Worm (Caenorhabditis elegans) whole organism, dauer: ENCODE results near the gene gst-40.

Experiments used
- unc-62 ChIP-seq: sonication (generic microtip); optimal IDR thresholded peaks from 2 replicates; lab custom pipeline; 2017; ENCODE audit warnings: missing biosample characterization, missing genetic modification reagents, missing genetic modification characterization

The gst-40 gene

DNA sequence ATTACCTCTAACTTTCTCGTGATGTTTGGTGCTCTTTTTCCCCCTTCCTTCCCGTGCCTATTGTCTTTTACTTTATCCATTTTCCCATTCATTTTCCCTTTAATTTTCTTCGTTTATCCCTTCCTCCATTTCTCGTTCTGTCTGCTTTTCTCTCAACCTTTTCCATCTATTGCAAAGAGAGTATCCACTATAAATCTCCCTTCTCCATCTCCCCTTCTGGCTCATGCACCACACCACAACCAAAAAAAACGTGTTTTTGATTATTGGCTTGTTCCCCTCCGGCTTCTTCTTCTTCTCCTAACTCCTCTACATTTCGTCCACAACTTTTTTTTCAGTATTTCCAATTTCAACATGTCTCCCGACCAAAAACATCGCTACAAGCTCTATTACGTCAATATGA lies at the start of gene gst-40:
Gene gst-40 (plus strand): TSS at position 236 of the 400 bp plus-strand sequence.
- no peak for TF ChIP-seq unc-62

ce11 chrIV:715433-715832 lies 44.9 kb upstream of the gst-40 start:
- TF ChIP-seq unc-62, result no peak

DNA sequence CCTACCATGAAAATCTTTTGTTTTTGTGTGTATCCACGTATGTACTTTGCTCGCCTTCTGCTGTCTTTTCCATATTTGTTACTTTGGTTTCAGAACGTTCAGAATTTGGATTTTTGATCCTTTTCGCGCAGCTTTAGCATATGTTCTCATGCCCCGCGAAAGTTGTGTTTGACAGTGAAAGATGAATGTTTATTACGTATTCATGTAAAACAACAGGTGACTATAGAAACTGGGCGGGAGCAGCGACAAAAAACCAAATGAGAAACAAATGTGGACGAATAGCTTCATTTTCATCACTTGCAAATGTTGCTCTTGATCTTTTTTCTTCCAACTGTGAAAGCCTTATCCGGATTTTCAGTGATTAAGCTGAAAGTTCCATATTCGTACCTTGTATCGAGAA lies 44.0 kb upstream of the gst-40 start, which contains the start of gene clec-164:
Gene clec-164 (plus strand): TSS at position 301 of the 400 bp plus-strand sequence.
- no peak for TF ChIP-seq unc-62

DNA sequence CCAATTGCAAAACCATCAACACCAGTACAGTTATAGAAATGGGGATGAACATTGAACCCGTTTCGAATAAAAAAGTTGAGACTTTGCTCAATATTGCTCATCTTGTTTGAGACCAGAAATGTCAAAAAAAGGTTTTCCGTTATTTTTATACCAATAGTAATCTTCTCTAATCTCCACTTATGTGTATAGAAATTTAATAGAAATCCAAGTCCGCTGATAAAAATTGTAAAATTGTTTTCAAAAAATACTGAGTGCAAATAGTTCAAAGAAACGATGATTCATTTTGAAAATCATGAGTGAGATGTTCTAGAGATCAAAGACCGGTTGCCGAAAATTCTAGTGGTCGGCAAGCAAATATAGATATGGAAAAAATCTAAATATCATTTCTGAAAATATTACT lies 41.0 kb upstream of the gst-40 start, which contains the start of gene Y55F3C.10:
Gene Y55F3C.10 (minus strand): TSS at position 101 of the 400 bp plus-strand sequence.
- TF ChIP-seq unc-62, result no peak

ce11 chrIV:728095-728494 lies 32.2 kb upstream of the gst-40 start, which contains the start of gene Y55F3C.9:
Y55F3C.9 (minus strand) TSS chrIV:728195.
- no peak for TF ChIP-seq unc-62

DNA sequence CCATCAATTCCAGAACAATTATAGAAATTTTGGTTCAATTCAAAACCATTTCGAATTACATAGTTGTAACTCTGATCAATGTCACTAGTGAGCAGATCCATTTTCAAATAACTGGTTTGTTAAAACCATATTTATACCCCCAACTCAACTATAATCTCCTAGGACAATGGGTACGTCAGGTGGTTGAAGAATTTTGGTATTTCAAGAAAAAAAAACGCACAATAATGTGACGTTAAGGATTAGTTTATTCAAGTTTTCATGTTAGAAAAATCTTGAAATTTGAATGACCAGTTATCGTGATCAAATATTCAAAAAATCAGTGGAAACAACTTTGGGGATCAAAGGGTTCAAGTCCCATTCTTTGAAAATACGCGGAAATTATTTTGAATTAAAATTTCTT lies 29.4 kb upstream of the gst-40 start, which contains the start of gene srt-24:
Gene srt-24 (minus strand): TSS at position 101 of the 400 bp plus-strand sequence.
- TF ChIP-seq unc-62, result no peak

ce11 chrIV:736447-736846 lies 23.9 kb upstream of the gst-40 start, which contains the start of gene kvs-5:
kvs-5 (plus strand) TSS chrIV:736747.
- no peak for TF ChIP-seq unc-62

DNA sequence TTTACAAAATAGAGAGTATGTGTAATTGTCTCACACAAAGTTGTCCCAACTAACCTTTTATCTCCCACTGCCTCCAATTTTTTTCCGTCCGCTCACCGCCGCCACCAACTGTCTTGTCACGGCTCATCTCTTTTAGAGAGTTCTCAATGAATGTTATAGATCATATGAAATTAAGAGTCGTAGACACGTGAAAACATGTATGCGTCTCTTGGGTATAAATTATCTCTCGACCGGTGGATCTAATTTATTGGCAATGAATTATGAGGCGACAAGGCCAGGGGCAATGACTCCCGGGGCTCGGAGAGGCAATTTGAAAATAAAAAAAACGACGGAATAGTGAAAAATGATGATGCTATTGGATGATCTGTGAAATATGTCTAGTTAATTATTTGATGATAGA lies 19.6 kb upstream of the gst-40 start:
- TF ChIP-seq unc-62, result no peak

ce11 chrIV:741831-742230 lies 18.5 kb upstream of the gst-40 start:
- no peak for TF ChIP-seq unc-62

ce11 chrIV:746333-746732 lies 14.0 kb upstream of the gst-40 start:
- no peak for TF ChIP-seq unc-62

ce11 chrIV:749557-749956 lies 10.7 kb upstream of the gst-40 start:
- TF ChIP-seq unc-62, result no peak

DNA sequence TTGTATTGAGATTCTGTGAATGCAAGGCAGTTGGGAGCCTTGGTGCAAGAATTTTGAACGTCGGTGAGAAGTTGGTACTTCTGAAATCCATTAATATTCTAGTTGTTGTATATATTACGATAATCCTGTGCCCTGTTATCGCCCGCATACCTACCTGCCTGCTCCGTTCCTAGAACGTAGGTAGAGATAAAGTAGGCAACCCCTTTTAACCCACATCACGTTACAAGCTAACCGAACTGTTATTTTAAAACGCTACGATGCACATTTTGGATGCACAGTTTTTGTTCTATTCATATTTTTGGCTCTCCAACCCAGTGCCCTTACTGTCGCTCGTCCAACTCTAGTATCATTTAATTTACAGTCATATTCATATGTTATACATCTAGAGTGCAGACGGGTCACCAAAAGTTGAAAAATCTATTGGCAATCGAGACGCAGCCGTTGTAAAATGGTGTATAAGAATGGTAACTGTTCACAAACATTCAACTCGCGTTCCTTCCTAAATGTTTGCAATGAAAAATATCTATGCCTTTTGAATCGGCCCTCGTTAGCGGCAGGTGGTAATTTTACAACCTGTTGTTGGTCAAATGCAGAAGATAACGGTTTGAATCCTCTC lies 5.8 kb upstream of the gst-40 start:
- no peak for TF ChIP-seq unc-62

DNA sequence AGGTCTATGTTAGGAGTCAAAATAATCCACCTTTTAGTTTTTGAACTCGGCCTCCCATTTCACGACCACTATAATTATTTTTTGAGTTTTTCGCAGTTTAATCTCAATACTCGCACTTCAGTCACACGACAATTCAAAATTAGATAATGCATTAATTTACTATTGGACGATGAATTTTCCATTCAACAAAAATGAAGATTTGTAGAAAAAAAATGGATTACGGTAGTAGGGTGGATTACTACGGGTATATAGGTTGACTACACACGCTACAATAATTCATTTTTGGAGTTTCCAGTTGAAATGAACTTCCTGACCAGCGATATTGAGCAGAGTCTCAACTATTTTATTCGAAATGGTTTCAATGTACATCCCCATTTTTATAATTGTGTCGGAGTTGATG lies 3.9 kb upstream of the gst-40 start, which contains the start of gene srt-23:
Gene srt-23 (plus strand): TSS at position 301 of the 400 bp plus-strand sequence.
- no peak for TF ChIP-seq unc-62

- no peak for TF ChIP-seq unc-62
Measured at ce11 chrIV:756956-757355, 3.3 kb upstream of the gst-40 start.

DNA sequence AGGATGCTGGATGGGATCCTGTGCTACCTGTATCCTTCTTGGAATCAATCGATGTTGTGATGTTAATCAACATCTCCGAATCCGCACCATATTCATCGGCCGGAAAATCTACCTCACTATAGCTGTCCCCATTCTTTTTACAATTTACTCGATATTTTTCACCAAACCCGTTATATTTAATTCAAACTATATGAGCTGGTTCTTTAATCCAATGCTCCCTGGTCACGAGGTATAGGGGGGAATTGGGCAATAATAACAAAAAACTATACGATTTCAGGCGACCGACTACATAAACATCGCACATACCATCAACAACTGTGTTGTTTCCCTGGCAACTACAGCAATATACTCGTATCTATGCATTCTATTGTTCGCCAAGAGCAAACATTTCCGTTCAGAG lies 2.8 kb upstream of the gst-40 start:
- no peak for TF ChIP-seq unc-62

DNA sequence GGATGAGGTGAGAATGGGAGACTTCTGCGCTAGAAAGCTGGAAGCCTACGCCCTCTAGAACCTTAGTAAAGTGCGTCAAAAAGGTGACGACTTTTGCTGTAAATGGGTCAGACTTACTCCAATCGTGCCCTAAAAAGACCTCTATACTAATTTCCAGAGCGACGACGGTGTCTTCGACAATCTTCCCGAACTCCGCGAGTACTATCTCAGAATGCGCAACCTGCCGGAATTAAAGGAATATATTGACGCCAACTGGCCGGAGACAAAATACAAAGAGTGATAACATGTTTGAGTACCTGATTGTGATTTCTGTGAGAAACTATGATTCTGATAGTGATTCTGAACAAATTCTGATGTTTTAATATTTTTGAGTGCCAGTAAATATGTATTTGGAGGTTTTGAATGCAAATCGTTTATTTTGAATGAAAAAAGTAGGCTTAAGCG lies 1.7 kb downstream of the gst-40 start:
- no peak for TF ChIP-seq unc-62

- no peak for TF ChIP-seq unc-62
Measured at ce11 chrIV:762486-763376, 2.4 kb downstream of the gst-40 start.
